Worm (Caenorhabditis elegans): ENCODE data around the gene ras-2.

Gene ras-2

ce11 chrIII:4756983-4757382 is 17.1 kb upstream of the ras-2 start, which contains the start of gene fbxl-2 (continued):
- TF ChIP-seq ceh-20 (GFP tag; IDR thresholded peaks at IDR 0.05), result peak; percentile 93
- TF ChIP-seq T20F7.1 (GFP tag; optimal IDR thresholded peaks at IDR 0.05), result no peak
- peak; percentile 88 for TF ChIP-seq arid-1 (GFP tag; conservative IDR thresholded peaks at IDR 0.05)
- TF ChIP-seq zip-11 (GFP tag; IDR thresholded peaks at IDR 0.05), result peak; percentile 12; the same call in 1 of the 2 replicates
- TF ChIP-seq hlh-11 (tag; optimal IDR thresholded peaks at IDR 0.05), result peak; percentile 89
- TF ChIP-seq rbr-2 (tag; optimal IDR thresholded peaks at IDR 0.05), result peak; percentile 94
- peak; percentile 79 for TF ChIP-seq lin-15B (tag; optimal IDR thresholded peaks at IDR 0.05)
- no peak for TF ChIP-seq ceh-82 (tag; optimal IDR thresholded peaks at IDR 0.05)
- TF ChIP-seq nhr-237 (tag; optimal IDR thresholded peaks at IDR 0.05), result no peak
- peak; percentile 3 for TF ChIP-seq fos-1 (tag; optimal IDR thresholded peaks at IDR 0.05)
- TF ChIP-seq Y75B8A.6 (GFP tag; IDR thresholded peaks at IDR 0.05), result peak; percentile 89
- peak; percentile 28 for TF ChIP-seq F49E8.2 (tag; optimal IDR thresholded peaks at IDR 0.05; ENCODE audit: borderline replicate concordance)
- TF ChIP-seq lim-7 (GFP tag; IDR thresholded peaks at IDR 0.05), result peak; percentile 51; the same call in 1 of the 2 replicates
- TF ChIP-seq nhr-111 (GFP tag; optimal IDR thresholded peaks at IDR 0.05), result peak; percentile 55
- TF ChIP-seq lin-38 (GFP tag; IDR thresholded peaks at IDR 0.05), result peak; percentile 94
- TF ChIP-seq ztf-7 (tag; optimal IDR thresholded peaks at IDR 0.05), result peak; percentile 84
- 0 out of 2 replicates have a peak, but pooled peaks have one; percentile 24 for TF ChIP-seq dmd-8 (GFP tag; IDR thresholded peaks at IDR 0.05)
- peak; percentile 85 to 97 for TF ChIP-seq lsy-2 (tag; optimal IDR thresholded peaks at IDR 0.05)
- TF ChIP-seq daf-8 (GFP tag; IDR thresholded peaks at IDR 0.05), result no peak
- peak; percentile 84 for TF ChIP-seq saeg-2 (GFP tag; IDR thresholded peaks at IDR 0.05)
- TF ChIP-seq ctbp-1 (GFP tag; IDR thresholded peaks at IDR 0.05), result peak; percentile 85
- peak; percentile 100 for TF ChIP-seq dpl-1 (GFP tag; optimal IDR thresholded peaks at IDR 0.05)
- TF ChIP-seq nhr-76 (tag; optimal IDR thresholded peaks at IDR 0.05), result no peak
- TF ChIP-seq spr-1 (tag; optimal IDR thresholded peaks at IDR 0.05), result peak; percentile 87
- no peak for TF ChIP-seq tag-97 (GFP tag; IDR thresholded peaks at IDR 0.05)
- TF ChIP-seq nhr-48 (tag; optimal IDR thresholded peaks at IDR 0.05), result peak; percentile 70
- TF ChIP-seq ceh-28 (tag; optimal IDR thresholded peaks at IDR 0.05), result peak; percentile 6
- TF ChIP-seq fkh-10 (GFP tag; optimal IDR thresholded peaks at IDR 0.05), result peak; percentile 96
- TF ChIP-seq F26F4.8 (GFP tag; conservative IDR thresholded peaks at IDR 0.05), result no peak
- no peak for TF ChIP-seq nhr-10 (tag; optimal IDR thresholded peaks at IDR 0.05)
- peak; percentile 51; the same call in 1 of the 2 replicates for TF ChIP-seq nhr-41 (GFP tag; IDR thresholded peaks at IDR 0.05)
- TF ChIP-seq ces-1 (GFP tag; optimal IDR thresholded peaks at IDR 0.05), result no peak
- TF ChIP-seq aha-1 (tag), result peak; percentile 93
- TF ChIP-seq sdz-12 (GFP tag; optimal IDR thresholded peaks at IDR 0.05), result no peak
- TF ChIP-seq jun-1 (tag; optimal IDR thresholded peaks at IDR 0.05), result peak; percentile 65
- no peak for TF ChIP-seq aly-2 (tag; optimal IDR thresholded peaks at IDR 0.05)
- TF ChIP-seq nhr-77 (tag; optimal IDR thresholded peaks at IDR 0.05), result peak; percentile 94
- TF ChIP-seq mdl-1 (tag; optimal IDR thresholded peaks at IDR 0.05), result peak in 1 of 2 experiments; percentile 59
- peak in 1 of 2 experiments; percentile 92 for TF ChIP-seq unc-62 (GFP tag; optimal IDR thresholded peaks at IDR 0.05 in 1 of 2)
- TF ChIP-seq unc-62 (tag; optimal IDR thresholded peaks at IDR 0.05), result no peak
- peak; percentile 94 for TF ChIP-seq duxl-1 (tag; optimal IDR thresholded peaks at IDR 0.05; ENCODE audit: poor library complexity)
- TF ChIP-seq madf-5 (GFP tag; IDR thresholded peaks at IDR 0.05), result peak in 1 of 2 experiments; percentile 73; a peak in 1 of 4 replicates
- TF ChIP-seq php-3 (GFP tag; IDR thresholded peaks at IDR 0.05), result peak; percentile 73
- peak; percentile 71 for TF ChIP-seq unc-130 (GFP tag; optimal IDR thresholded peaks at IDR 0.05)
- no peak for TF ChIP-seq daf-12 (tag; optimal IDR thresholded peaks at IDR 0.05)
- peak; percentile 82 for TF ChIP-seq egl-43 (GFP tag; IDR thresholded peaks at IDR 0.05)
- peak; percentile 90; the same call in 1 of the 2 replicates for TF ChIP-seq zfp-3 (GFP tag; conservative IDR thresholded peaks at IDR 0.05)
- TF ChIP-seq snpc-4 (tag; optimal IDR thresholded peaks at IDR 0.05), result no peak
- TF ChIP-seq ZK546.5 (tag; optimal IDR thresholded peaks at IDR 0.05), result peak in 1 of 2 experiments; percentile 54
- TF ChIP-seq F44E2.7 (GFP tag; IDR thresholded peaks at IDR 0.05), result no peak
- TF ChIP-seq daf-16 (GFP tag; optimal IDR thresholded peaks at IDR 0.05), result peak; percentile 55 to 84
- TF ChIP-seq daf-16 (tag; optimal IDR thresholded peaks at IDR 0.05), result peak; percentile 55
- no peak for TF ChIP-seq daf-19 (GFP tag; conservative IDR thresholded peaks at IDR 0.05)

Measured in whole organism, L4 larva.